Worm (Caenorhabditis elegans): Measurements from ENCODE around the gene C44B12.9.

ce11 chrIV:1118566-1118965, 14.1 kb upstream of the C44B12.9 start, which contains the start of gene srx-13:
- TF ChIP-seq aly-2 (tag; optimal IDR thresholded peaks at IDR 0.05) (no peak), unc-62 (GFP tag; optimal IDR thresholded peaks at IDR 0.05) (no peak), egl-27 (tag; optimal IDR thresholded peaks at IDR 0.05) (no peak), nhr-11 (tag; optimal IDR thresholded peaks at IDR 0.05) (no peak), ztf-11 (tag; optimal IDR thresholded peaks at IDR 0.05) (no peak), lin-39 (tag; optimal IDR thresholded peaks at IDR 0.05) (no peak)
